Worm (Caenorhabditis elegans) whole organism, L3 larva: Measurements from ENCODE around the gene F34D10.3.

Source experiments
- R02D3.7 ChIP-seq: fragments of 150-350 bp; optimal IDR thresholded peaks from 2 replicates; lab custom pipeline; 2014; ENCODE audit warnings: missing biosample characterization, missing genetic modification characterization
- ceh-82 ChIP-seq: fragments of 150-350 bp; optimal IDR thresholded peaks from 2 replicates; lab custom pipeline; 2014; ENCODE audit warnings: missing biosample characterization, missing genetic modification characterization
- ceh-9 ChIP-seq: sonication (generic microtip); optimal IDR thresholded peaks from 2 replicates; lab custom pipeline; 2018; ENCODE audit warnings: missing biosample characterization, missing genetic modification characterization
- egl-27 ChIP-seq: sonication (generic microtip); optimal IDR thresholded peaks from 4 replicates; lab custom pipeline; 2017; ENCODE audit warnings: missing biosample characterization, missing genetic modification reagents, missing genetic modification characterization
- egl-5 ChIP-seq: fragments of 150-350 bp; optimal IDR thresholded peaks from 2 replicates; lab custom pipeline; 2017; ENCODE audit warnings: missing biosample characterization, missing genetic modification reagents, missing genetic modification characterization, inconsistent platforms
- elt-1 ChIP-seq: fragments of 150-350 bp; optimal IDR thresholded peaks from 2 replicates; lab custom pipeline; 2014; ENCODE audit warnings: missing biosample characterization, missing genetic modification characterization
- elt-2 ChIP-seq: sonication (generic microtip); optimal IDR thresholded peaks from 2 replicates; lab custom pipeline; 2016; ENCODE audit warnings: missing genetic modification reagents, mild to moderate bottlenecking, missing genetic modification characterization, missing compliant biosample characterization
- elt-3 ChIP-seq, 3 experiments: fragments of 150-350 bp in 1 of 3; sonication (generic microtip) in 2 of 3; optimal IDR thresholded peaks; 2 replicates in 2 of 3; 4 replicates in 1 of 3; lab custom pipeline; 2014 to 2017; ENCODE audit warnings: missing biosample characterization in 3 of 3, missing genetic modification characterization in 3 of 3
- eor-1 ChIP-seq, 2 experiments: fragments of 150-350 bp; optimal IDR thresholded peaks; 2 replicates each; lab custom pipeline; 2014 to 2018; ENCODE audit warnings: missing biosample characterization in 2 of 2, missing genetic modification characterization in 2 of 2
- fkh-10 ChIP-seq: sonication (generic microtip); optimal IDR thresholded peaks from 2 replicates; lab custom pipeline; 2017; ENCODE audit warnings: missing biosample characterization, missing genetic modification reagents, missing genetic modification characterization
- fkh-2 ChIP-seq: fragments of 150-350 bp; optimal IDR thresholded peaks from 2 replicates; lab custom pipeline; 2014; ENCODE audit warnings: missing biosample characterization, missing genetic modification reagents, missing genetic modification characterization
- hmg-11 ChIP-seq: sonication (generic microtip); optimal IDR thresholded peaks from 2 replicates; lab custom pipeline; 2016; ENCODE audit warnings: missing genetic modification characterization, missing compliant biosample characterization
- jun-1 ChIP-seq: fragments of 150-350 bp; optimal IDR thresholded peaks from 2 replicates; lab custom pipeline; 2014; ENCODE audit warnings: missing biosample characterization, missing genetic modification reagents, missing genetic modification characterization
- lin-15B ChIP-seq: fragments of 150-350 bp; optimal IDR thresholded peaks from 2 replicates; lab custom pipeline; 2014; ENCODE audit warnings: missing biosample characterization, missing genetic modification characterization
- lin-39 ChIP-seq: fragments of 150-350 bp; optimal IDR thresholded peaks from 2 replicates; lab custom pipeline; 2018; ENCODE audit warnings: missing biosample characterization, missing genetic modification reagents, missing genetic modification characterization
- lsy-12 ChIP-seq: sonication (generic microtip); optimal IDR thresholded peaks from 2 replicates; lab custom pipeline; 2016; ENCODE audit warnings: mild to moderate bottlenecking, missing genetic modification characterization, missing compliant biosample characterization
- mdl-1 ChIP-seq: fragments of 150-350 bp; optimal IDR thresholded peaks from 2 replicates; lab custom pipeline; 2014; ENCODE audit warnings: missing biosample characterization, missing genetic modification characterization
- nhr-11 ChIP-seq: fragments of 150-350 bp; optimal IDR thresholded peaks from 2 replicates; lab custom pipeline; 2014; ENCODE audit warnings: missing biosample characterization, missing genetic modification characterization
- nhr-23 ChIP-seq: fragments of 150-350 bp; optimal IDR thresholded peaks from 2 replicates; lab custom pipeline; 2014; ENCODE audit warnings: missing biosample characterization, missing genetic modification reagents, missing genetic modification characterization
- nhr-237 ChIP-seq: fragments of 150-350 bp; optimal IDR thresholded peaks from 2 replicates; lab custom pipeline; 2014; ENCODE audit warnings: missing biosample characterization, missing genetic modification characterization
- nhr-25 ChIP-seq: sonication (generic microtip); optimal IDR thresholded peaks from 2 replicates; lab custom pipeline; 2017; ENCODE audit warnings: missing biosample characterization, missing genetic modification characterization
- nhr-43 ChIP-seq: sonication (generic microtip); optimal IDR thresholded peaks from 2 replicates; lab custom pipeline; 2016; ENCODE audit warnings: mild to moderate bottlenecking, missing genetic modification characterization, missing compliant biosample characterization; ENCODE audit not compliant: poor library complexity, severe bottlenecking
- nhr-76 ChIP-seq: fragments of 150-350 bp; sonication (generic microtip); optimal IDR thresholded peaks from 5 replicates; lab custom pipeline; 2014; ENCODE audit warnings: missing biosample characterization, missing genetic modification characterization
- nhr-77 ChIP-seq: fragments of 150-350 bp; optimal IDR thresholded peaks from 2 replicates; lab custom pipeline; 2014; ENCODE audit warnings: missing biosample characterization, missing genetic modification characterization
- pha-4 ChIP-seq: fragments of 150-350 bp; optimal IDR thresholded peaks from 2 replicates; lab custom pipeline; 2014; ENCODE audit warnings: missing biosample characterization, missing genetic modification reagents, missing genetic modification characterization
- pqm-1 ChIP-seq: fragments of 150-350 bp; optimal IDR thresholded peaks from 2 replicates; lab custom pipeline; 2017; ENCODE audit warnings: missing biosample characterization, missing genetic modification characterization, inconsistent platforms
- sea-2 ChIP-seq: fragments of 150-350 bp; sonication (generic microtip); optimal IDR thresholded peaks from 4 replicates; lab custom pipeline; 2014; ENCODE audit warnings: missing biosample characterization, missing genetic modification reagents, missing genetic modification characterization
- skn-1 ChIP-seq: fragments of 150-350 bp; optimal IDR thresholded peaks from 2 replicates; lab custom pipeline; 2014; ENCODE audit warnings: missing biosample characterization, missing genetic modification characterization
- snpc-4 ChIP-seq: fragments of 150-350 bp; optimal IDR thresholded peaks from 2 replicates; lab custom pipeline; 2014; ENCODE audit warnings: missing biosample characterization, missing genetic modification characterization
- tbx-2 ChIP-seq: sonication (generic microtip); optimal IDR thresholded peaks from 2 replicates; lab custom pipeline; 2016; ENCODE audit warnings: mild to moderate bottlenecking, missing genetic modification characterization, missing compliant biosample characterization
- unc-39 ChIP-seq: sonication (generic microtip); optimal IDR thresholded peaks from 4 replicates; lab custom pipeline; 2017; ENCODE audit warnings: missing biosample characterization, missing genetic modification characterization
- unc-62 ChIP-seq: fragments of 150-350 bp; sonication (generic microtip); optimal IDR thresholded peaks from 4 replicates; lab custom pipeline; 2014; ENCODE audit warnings: missing biosample characterization, missing genetic modification reagents, missing genetic modification characterization
- ztf-4 ChIP-seq: fragments of 150-350 bp; optimal IDR thresholded peaks from 2 replicates; lab custom pipeline; 2014; ENCODE audit warnings: missing biosample characterization, missing genetic modification characterization

F34D10.3 gene

ce11 chrIII:3743367-3743766 lies 9.3 kb downstream of the F34D10.3 start:
- no peak for TF ChIP-seq nhr-23 (tag; lab: Kevin White, UChicago)
- no peak for TF ChIP-seq nhr-76 (tag; lab: Kevin White, UChicago)
- no peak for TF ChIP-seq lin-15B (tag; lab: Kevin White, UChicago)
- no peak for TF ChIP-seq jun-1 (tag; lab: Kevin White, UChicago)
- TF ChIP-seq unc-39 (tag; lab: Kevin White, UChicago) = no peak
- no peak for TF ChIP-seq lin-39 (tag; lab: Kevin White, UChicago)
- no peak for TF ChIP-seq nhr-237 (tag; lab: Kevin White, UChicago)
- TF ChIP-seq R02D3.7 (tag; lab: Kevin White, UChicago) = no peak
- no peak for TF ChIP-seq egl-27 (tag; lab: Kevin White, UChicago)
- TF ChIP-seq elt-3 (tag; optimal IDR thresholded peaks at IDR 0.05; lab: Kevin White, UChicago) = no peak
- TF ChIP-seq eor-1 (tag; optimal IDR thresholded peaks at IDR 0.05; lab: Kevin White, UChicago) = no peak
- no peak for TF ChIP-seq elt-2 (tag; lab: Kevin White, UChicago)
- no peak for TF ChIP-seq tbx-2
- no peak for TF ChIP-seq unc-62 (GFP tag; lab: Kevin White, UChicago)
- no peak for TF ChIP-seq pha-4 (tag; lab: Kevin White, UChicago)
- TF ChIP-seq pqm-1 (tag; lab: Kevin White, UChicago) = no peak
- TF ChIP-seq mdl-1 (tag; lab: Kevin White, UChicago) = no peak
- TF ChIP-seq elt-1 (tag; lab: Kevin White, UChicago) = no peak
- TF ChIP-seq fkh-2 = no peak
- no peak for TF ChIP-seq nhr-77

ce11 chrIII:3745138-3745537 lies 11.1 kb downstream of the F34D10.3 start, which contains the start of gene lin-48:
Gene lin-48 (plus strand): TSS chrIII:3745438.
- TF ChIP-seq skn-1 (tag; lab: Kevin White, UChicago) (no peak), nhr-11 (tag; lab: Kevin White, UChicago) (no peak), elt-2 (tag; lab: Kevin White, UChicago) (no peak), ztf-4 (tag; lab: Kevin White, UChicago) (no peak), nhr-25 (tag; lab: Kevin White, UChicago) (no peak)

- TF ChIP-seq skn-1 (tag; lab: Kevin White, UChicago) = no peak
- TF ChIP-seq nhr-43 (tag; lab: Kevin White, UChicago) = no peak
- TF ChIP-seq egl-5 (tag; lab: Kevin White, UChicago) = no peak
- TF ChIP-seq nhr-76 (tag; lab: Kevin White, UChicago) = no peak
- no peak for TF ChIP-seq ceh-9
These were observed 25.3 kb downstream of the F34D10.3 start, which contains the start of gene arcp-1 for ce11 chrIII:3759312-3759711. Gene arcp-1 (minus strand): TSS chrIII:3759412.

ce11 chrIII:3764043-3764442 lies 30.0 kb downstream of the F34D10.3 start:
- TF ChIP-seq pqm-1 (tag; lab: Kevin White, UChicago) (peak; percentile 66), elt-2 (tag; lab: Kevin White, UChicago) (peak; percentile 66), nhr-237 (tag; lab: Kevin White, UChicago) (no peak), sea-2 (GFP tag; lab: Kevin White, UChicago) (no peak)

ce11 chrIII:3764584-3764983 lies 30.5 kb downstream of the F34D10.3 start:
- TF ChIP-seq snpc-4 (tag; lab: Kevin White, UChicago) = peak; percentile 34
- TF ChIP-seq eor-1 (tag; optimal IDR thresholded peaks at IDR 0.05; lab: Kevin White, UChicago) = no peak
- TF ChIP-seq ceh-82 = no peak

ce11 chrIII:3765460-3765859 lies 31.4 kb downstream of the F34D10.3 start, which contains the start of gene C44F1.1:
Gene C44F1.1 (minus strand): TSS chrIII:3765560.
- TF ChIP-seq fkh-10 (GFP tag; lab: Kevin White, UChicago) = no peak
- TF ChIP-seq eor-1 (tag; optimal IDR thresholded peaks at IDR 0.05; lab: Kevin White, UChicago) = no peak
- no peak for TF ChIP-seq lsy-12
- no peak for TF ChIP-seq unc-62 (GFP tag; lab: Kevin White, UChicago)
- no peak for TF ChIP-seq tbx-2
- TF ChIP-seq egl-27 (tag; lab: Kevin White, UChicago) = no peak
- no peak for TF ChIP-seq hmg-11 (tag; lab: Kevin White, UChicago)
